Fruit fly (Drosophila melanogaster) whole organism: ENCODE results near the gene sip2.

Experiments
- CG8478 ChIP-seq: fragments of >200 bp; optimal IDR thresholded peaks from 2 replicates; lab custom pipeline; 2018; ENCODE audit warnings: inconsistent platforms
- Dll ChIP-seq: fragments of >200 bp; optimal IDR thresholded peaks from 2 replicates; lab custom pipeline; 2017
- EcR ChIP-seq, 2 experiments: fragments of >200 bp; optimal IDR thresholded peaks; 2 replicates each; lab custom pipeline; 2017; ENCODE audit warnings: missing biosample characterization in 2 of 2, missing genetic modification characterization in 2 of 2, missing genetic modification reagents in 2 of 2
- pan ChIP-seq: fragments of >200 bp; optimal IDR thresholded peaks from 2 replicates; lab custom pipeline; 2017
- psq ChIP-seq: fragments of >200 bp; optimal IDR thresholded peaks from 2 replicates; lab custom pipeline; 2017
- usp ChIP-seq: fragments of >200 bp; optimal IDR thresholded peaks from 2 replicates; lab custom pipeline; 2017; ENCODE audit warnings: missing biosample characterization, missing genetic modification characterization, mixed read lengths

Gene sip2

DNA sequence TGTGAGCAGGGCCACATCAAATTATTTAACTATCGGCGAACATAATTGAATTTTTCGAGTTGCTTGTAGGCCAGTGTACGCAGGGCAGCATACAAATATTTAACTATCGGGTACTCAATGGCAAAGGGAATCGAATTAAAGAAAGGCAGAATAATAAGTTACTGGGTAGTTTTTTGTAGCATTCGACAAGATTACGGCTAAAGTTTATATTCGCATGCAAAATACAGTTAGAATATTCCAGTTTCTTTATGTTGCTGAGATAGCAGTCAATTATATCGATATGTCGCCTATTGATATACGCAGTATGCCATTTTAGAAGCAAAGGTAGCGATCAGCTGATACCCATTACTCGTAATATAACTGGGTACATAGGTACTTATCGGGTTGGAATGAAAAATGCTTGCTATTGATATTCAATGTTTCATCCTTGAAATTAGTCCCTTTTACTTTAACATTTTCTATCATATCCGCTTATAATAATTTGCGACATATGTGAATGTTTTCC is 4.2 kb upstream of the sip2 start:
- TF ChIP-seq usp (GFP tag; lab: Kevin White, UChicago), result no peak
- no peak for TF ChIP-seq EcR (GFP tag; optimal IDR thresholded peaks at IDR 0.05; lab: Kevin White, UChicago)
- TF ChIP-seq Dll (lab: Kevin White, UChicago), result no peak
- no peak for TF ChIP-seq CG8478 (lab: Kevin White, UChicago)
- no peak for TF ChIP-seq psq
- peak; percentile 89 for TF ChIP-seq pan

DNA sequence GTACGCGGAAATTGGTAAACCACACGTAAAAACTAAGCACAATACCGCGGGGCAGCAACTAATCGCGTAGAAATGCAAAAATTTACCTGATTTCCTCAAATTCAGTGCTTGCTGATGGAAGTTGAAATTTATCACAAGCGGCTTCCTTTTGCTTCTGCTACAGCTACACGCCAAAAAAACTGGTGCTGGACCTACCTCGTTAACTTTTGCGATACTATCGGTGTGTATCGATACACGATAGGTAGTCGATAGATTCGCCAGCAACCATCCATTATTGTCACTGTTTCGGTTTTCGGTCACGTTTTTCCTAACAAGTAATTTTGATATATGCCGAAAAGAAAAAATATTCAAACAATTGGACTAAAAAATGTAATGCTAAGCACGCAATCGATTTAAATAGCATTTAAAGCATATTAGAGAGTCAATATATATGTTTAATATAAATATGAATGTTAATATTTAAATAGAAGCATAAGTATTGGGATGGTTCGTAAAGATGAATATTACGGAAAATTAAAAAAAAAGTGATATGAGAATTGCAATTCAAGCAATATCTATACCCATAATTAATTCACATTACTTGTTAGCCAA is 3.6 kb upstream of the sip2 start, which contains the start of gene Sumo:
Gene Sumo, minus strand, starts transcription at position 223 of the 591 bp plus-strand sequence.
- TF ChIP-seq usp (GFP tag; lab: Kevin White, UChicago) (no peak), Dll (lab: Kevin White, UChicago) (no peak), psq (no peak), EcR (GFP tag; optimal IDR thresholded peaks at IDR 0.05; lab: Kevin White, UChicago) (no peak), pan (no peak), CG8478 (lab: Kevin White, UChicago) (no peak)

DNA sequence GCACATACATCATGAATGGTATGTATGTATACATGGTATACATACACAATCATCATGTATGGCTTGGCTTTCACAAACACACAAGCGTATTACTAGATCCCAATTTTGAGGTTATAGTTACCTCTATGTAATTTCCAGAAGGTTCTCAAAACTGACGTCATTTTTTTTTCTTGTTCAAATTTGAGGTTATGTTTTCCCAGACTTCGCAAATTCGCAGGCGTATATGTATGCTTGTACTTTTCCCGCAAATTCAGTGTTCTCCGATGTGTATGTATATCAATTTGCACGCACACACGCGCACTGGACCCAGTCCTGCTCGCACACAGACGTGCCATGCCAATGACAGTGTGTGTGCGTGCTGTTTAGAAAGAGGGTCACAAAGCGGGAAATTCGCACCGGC is 2.4 kb upstream of the sip2 start:
- TF ChIP-seq pan, result no peak
- no peak for TF ChIP-seq usp (GFP tag; lab: Kevin White, UChicago)
- no peak for TF ChIP-seq Dll (lab: Kevin White, UChicago)
- no peak for TF ChIP-seq CG8478 (lab: Kevin White, UChicago)
- no peak for TF ChIP-seq EcR (GFP tag; optimal IDR thresholded peaks at IDR 0.05; lab: Kevin White, UChicago)
- TF ChIP-seq psq, result no peak

DNA sequence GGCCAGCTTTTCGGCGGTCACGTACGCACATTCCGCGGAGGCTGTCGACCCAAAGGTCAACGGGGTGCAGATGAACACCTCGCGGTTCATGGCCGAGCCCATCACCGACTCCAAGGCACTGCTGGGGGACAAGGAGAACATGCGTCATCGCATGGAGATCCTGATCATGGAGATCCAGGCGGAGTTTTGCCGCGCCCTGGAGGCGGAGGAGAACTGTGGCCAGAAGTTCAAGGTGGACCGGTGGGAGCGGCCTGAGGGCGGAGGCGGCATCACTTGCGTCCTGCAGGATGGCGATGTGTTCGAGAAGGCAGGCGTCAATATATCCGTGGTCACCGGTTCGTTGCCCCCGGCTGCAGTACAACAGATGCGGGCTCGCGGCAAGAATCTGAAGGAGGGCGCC is 758 bp upstream of the sip2 start:
- no peak for TF ChIP-seq usp (GFP tag; lab: Kevin White, UChicago)
- TF ChIP-seq psq, result no peak
- no peak for TF ChIP-seq EcR (GFP tag; optimal IDR thresholded peaks at IDR 0.05; lab: Kevin White, UChicago)
- TF ChIP-seq CG8478 (lab: Kevin White, UChicago), result no peak
- TF ChIP-seq Dll (lab: Kevin White, UChicago), result no peak

DNA sequence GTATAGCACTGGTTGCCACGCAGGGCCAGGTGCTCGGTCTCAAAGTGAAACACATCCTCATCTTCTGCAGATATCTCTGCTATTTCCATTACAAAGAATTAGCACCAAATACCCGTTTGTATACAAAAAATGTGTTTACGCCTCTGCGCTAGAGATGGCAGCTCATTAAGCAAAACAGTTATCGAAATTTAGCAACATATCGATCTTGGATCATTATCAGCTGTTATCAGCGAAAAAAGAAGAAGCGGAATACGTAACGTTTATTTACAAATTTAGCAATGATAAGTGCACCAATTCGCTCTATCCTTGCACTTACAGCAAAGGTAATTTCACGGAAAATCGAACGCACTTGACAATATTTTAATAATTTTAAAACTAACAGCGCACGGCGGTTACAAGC is 3.7 kb downstream of the sip2 start, which contains the start of the genes Atac1 and Hmgcl:
Gene Atac1, minus strand, starts transcription at position 164 of the 400 bp plus-strand sequence.
Gene Hmgcl, plus strand, starts transcription at position 213 of the 400 bp plus-strand sequence.
- TF ChIP-seq EcR (GFP tag; optimal IDR thresholded peaks at IDR 0.05; lab: Kevin White, UChicago) (no peak), Dll (lab: Kevin White, UChicago) (no peak), pan (no peak), psq (no peak), usp (GFP tag; lab: Kevin White, UChicago) (no peak), CG8478 (lab: Kevin White, UChicago) (no peak)

DNA sequence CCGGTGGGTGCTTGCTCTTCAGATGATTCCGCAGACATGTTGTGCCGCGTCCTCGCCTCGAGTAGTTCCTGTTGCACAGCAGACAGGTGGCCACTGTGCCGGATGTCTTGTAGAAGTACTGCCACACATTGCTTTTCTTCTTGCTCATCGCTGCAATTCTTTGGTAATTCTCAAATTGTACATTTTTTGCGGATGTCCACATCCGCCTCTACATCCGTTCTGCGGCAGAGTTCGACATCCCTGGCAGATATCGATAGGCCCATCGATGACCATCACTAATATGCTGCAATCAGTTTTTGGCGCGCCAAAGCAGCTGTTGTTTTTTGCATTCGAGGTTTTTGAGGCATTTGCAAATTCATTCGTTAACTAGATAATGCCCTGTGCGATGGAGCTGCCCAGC is 7.1 kb downstream of the sip2 start, which contains the start of the genes CG13775 and CG3430:
Gene CG13775, minus strand, starts transcription at position 226 of the 400 bp plus-strand sequence.
Gene CG3430, plus strand, starts transcription at position 284 of the 400 bp plus-strand sequence.
- TF ChIP-seq psq (no peak), usp (GFP tag; lab: Kevin White, UChicago) (no peak), CG8478 (lab: Kevin White, UChicago) (no peak), Dll (lab: Kevin White, UChicago) (no peak), pan (no peak), EcR (GFP tag; optimal IDR thresholded peaks at IDR 0.05; lab: Kevin White, UChicago) (no peak)

DNA sequence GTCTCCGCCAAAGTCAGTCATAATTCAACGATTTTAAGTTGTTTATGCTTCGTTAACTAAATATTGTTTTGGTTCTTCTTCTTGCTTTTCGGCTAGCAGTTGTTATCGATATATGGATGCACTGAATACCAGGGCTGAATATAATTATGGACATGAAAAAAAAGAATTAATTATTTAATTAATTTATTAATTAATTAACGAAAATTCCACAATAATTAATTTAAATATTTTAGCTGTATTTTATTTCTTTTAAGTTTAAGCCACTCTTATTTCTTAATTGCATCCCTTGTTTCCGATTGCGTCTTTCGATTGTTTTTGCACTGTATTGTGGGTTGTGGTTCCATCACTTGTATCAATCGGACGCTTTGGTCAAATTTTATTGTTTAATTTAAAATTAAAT is 13.8 kb downstream of the sip2 start, which contains the start of the genes Gas41 and SA1:
Gene Gas41, minus strand, starts transcription at position 112 of the 400 bp plus-strand sequence.
Gene SA1, plus strand, starts transcription at position 326 of the 400 bp plus-strand sequence.
- TF ChIP-seq Dll (lab: Kevin White, UChicago) (no peak), usp (GFP tag; lab: Kevin White, UChicago) (no peak), psq (no peak), CG8478 (lab: Kevin White, UChicago) (no peak), pan (no peak), EcR (GFP tag; optimal IDR thresholded peaks at IDR 0.05; lab: Kevin White, UChicago) (no peak)

dm6 chr2L:6948540-6948942 is 15.3 kb downstream of the sip2 start, which contains the start of gene ihog:
Gene ihog (minus strand): TSS chr2L:6948808.
- TF ChIP-seq Dll (lab: Kevin White, UChicago), result no peak
- TF ChIP-seq EcR (GFP tag; optimal IDR thresholded peaks at IDR 0.05; lab: Kevin White, UChicago), result no peak
- no peak for TF ChIP-seq CG8478 (lab: Kevin White, UChicago)
- TF ChIP-seq psq, result no peak
- no peak for TF ChIP-seq usp (GFP tag; lab: Kevin White, UChicago)
- no peak for TF ChIP-seq pan

DNA sequence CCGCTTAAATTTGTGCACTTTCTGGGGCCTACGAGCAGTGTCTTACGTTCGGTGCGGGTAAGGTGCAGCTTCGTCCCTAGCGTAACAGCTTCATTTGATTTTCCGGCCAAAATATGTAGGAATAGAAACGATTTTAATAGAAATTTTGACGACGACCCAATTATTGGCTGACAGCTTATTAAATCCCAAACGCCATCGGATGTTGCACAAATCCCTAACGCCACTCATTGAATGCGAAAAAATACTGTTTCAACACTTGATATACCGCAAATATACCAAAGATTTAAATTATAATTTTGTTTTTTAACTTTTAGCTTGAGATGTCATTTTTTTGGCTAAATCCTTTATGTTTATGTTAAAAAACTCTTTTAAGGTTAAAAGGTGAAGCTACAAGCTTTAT is 18.8 kb downstream of the sip2 start, which contains the start of gene Fgop2:
Gene Fgop2, minus strand, starts transcription at position 202 of the 400 bp plus-strand sequence.
- TF ChIP-seq EcR (GFP tag; optimal IDR thresholded peaks at IDR 0.05; lab: Kevin White, UChicago) (no peak), CG8478 (lab: Kevin White, UChicago) (no peak), usp (GFP tag; lab: Kevin White, UChicago) (no peak)

dm6 chr2L:6942714-6943113 is 21.2 kb downstream of the sip2 start, which contains the start of gene CG18304:
Gene CG18304 (minus strand): TSS chr2L:6942814.
- TF ChIP-seq psq, result no peak
- no peak for TF ChIP-seq CG8478 (lab: Kevin White, UChicago)
- TF ChIP-seq pan, result no peak
- no peak for TF ChIP-seq usp (GFP tag; lab: Kevin White, UChicago)
- TF ChIP-seq EcR (GFP tag; optimal IDR thresholded peaks at IDR 0.05; lab: Kevin White, UChicago), result no peak
- no peak for TF ChIP-seq Dll (lab: Kevin White, UChicago)

DNA sequence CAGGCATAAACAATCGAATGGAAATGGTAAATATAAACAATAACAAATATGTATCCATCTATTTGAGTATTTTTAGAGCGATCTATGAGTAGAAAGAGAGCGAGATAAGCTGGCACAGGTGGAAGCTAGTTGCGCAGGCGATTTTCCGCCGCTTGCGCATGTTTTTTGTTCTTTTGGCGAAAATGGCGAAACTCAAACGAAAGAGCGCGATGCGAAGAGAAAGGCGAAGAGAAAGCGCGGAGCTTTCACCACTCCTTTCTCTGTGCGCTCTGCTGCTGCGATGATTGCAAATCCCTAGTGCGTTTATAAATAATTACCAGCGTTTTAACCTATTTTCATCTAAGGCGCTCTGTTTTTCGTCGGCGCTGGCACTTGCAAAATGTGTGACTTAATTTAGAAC is 22.1 kb downstream of the sip2 start:
- TF ChIP-seq Dll (lab: Kevin White, UChicago) (no peak), EcR (GFP tag; optimal IDR thresholded peaks at IDR 0.05; lab: Kevin White, UChicago) (no peak), CG8478 (lab: Kevin White, UChicago) (no peak), pan (no peak), psq (no peak), usp (GFP tag; lab: Kevin White, UChicago) (no peak)

DNA sequence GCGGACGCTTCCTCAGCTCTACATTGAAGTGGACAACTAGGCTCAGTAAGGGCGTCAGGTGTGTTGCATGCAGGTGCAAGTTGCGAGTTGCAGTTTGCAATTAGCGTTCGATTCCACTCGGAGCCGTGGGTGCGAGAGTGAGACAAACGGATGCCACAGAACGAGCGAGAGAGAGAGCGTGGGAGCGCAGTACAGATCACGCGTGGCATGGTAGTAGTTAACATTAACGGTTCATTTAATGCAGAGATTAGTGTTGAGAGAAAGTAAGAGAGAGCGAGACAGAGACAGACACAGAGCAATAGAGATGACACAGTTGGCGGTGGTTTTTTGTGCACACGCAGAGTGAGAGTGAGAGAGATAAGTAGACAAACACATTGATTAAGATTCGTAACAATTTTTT is 24.2 kb downstream of the sip2 start:
- TF ChIP-seq pan (no peak), usp (GFP tag; lab: Kevin White, UChicago) (no peak)
